Fruit fly (Drosophila melanogaster): ENCODE data around the gene CG10177.
A peak's percentile ranks its signal among the peaks of the same experiment; 100 is the strongest.

The CG10177 gene

dm6 chr3R:23522296-23522695, 913 bp upstream of the CG10177 start:
- TF ChIP-seq Dif (GFP tag; optimal IDR thresholded peaks at IDR 0.05; ENCODE audit: partially characterized antibody) (no peak), Vsx2 (GFP tag; optimal IDR thresholded peaks at IDR 0.05; ENCODE audit: partially characterized antibody) (no peak)

- TF ChIP-seq Dfd (GFP tag; optimal IDR thresholded peaks at IDR 0.05), result no peak
These were observed 1.8 kb downstream of the CG10177 start, which contains the start of gene Irk2 for dm6 chr3R:23519395-23520101. TSS of gene Irk2 (minus strand) at chr3R:23519445.

DNA sequence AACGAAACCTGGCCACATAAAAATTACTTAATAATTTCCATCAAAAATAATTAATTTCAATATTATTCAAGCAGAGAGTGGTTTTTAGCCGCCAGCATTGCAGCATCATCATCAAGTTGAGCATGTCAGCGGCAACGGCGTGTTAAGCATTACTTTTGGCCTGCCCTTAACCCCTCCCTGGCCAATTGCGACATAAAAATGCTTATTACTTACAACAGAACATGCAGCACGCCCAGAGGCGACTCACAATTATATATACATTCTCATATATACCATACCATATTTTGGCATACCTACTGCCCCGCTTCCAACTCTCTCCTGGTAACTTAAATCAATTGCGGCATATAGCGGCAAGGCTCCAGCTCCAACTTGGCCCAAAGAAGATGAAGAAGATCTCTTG, 10.0 kb downstream of the CG10177 start:
- peak; percentile 63 for TF ChIP-seq fru (GFP tag; optimal IDR thresholded peaks at IDR 0.05)
- no peak for TF ChIP-seq ey (GFP tag; optimal IDR thresholded peaks at IDR 0.05)
- TF ChIP-seq lola (GFP tag; optimal IDR thresholded peaks at IDR 0.05), result no peak
- no peak for TF ChIP-seq CrebA (GFP tag; optimal IDR thresholded peaks at IDR 0.05; ENCODE audit: borderline replicate concordance)

- TF ChIP-seq Dfd (GFP tag; optimal IDR thresholded peaks at IDR 0.05) (no peak), lola (GFP tag; optimal IDR thresholded peaks at IDR 0.05) (no peak), HLH106 (tag; optimal IDR thresholded peaks at IDR 0.05) (no peak), Sp1 (GFP tag; optimal IDR thresholded peaks at IDR 0.05) (no peak), Abd-B (GFP tag; optimal IDR thresholded peaks at IDR 0.05) (no peak), CrebA (GFP tag; optimal IDR thresholded peaks at IDR 0.05; ENCODE audit: borderline replicate concordance) (no peak), Dif (GFP tag; optimal IDR thresholded peaks at IDR 0.05; ENCODE audit: partially characterized antibody) (no peak), Hnf4 (GFP tag; optimal IDR thresholded peaks at IDR 0.05) (no peak), Hr78 (GFP tag; optimal IDR thresholded peaks at IDR 0.05) (no peak), jim (GFP tag; optimal IDR thresholded peaks at IDR 0.05) (no peak), CG32264 (GFP tag; optimal IDR thresholded peaks at IDR 0.05) (no peak), rgr (GFP tag; optimal IDR thresholded peaks at IDR 0.05) (no peak)
These were observed 11.9 kb downstream of the CG10177 start for dm6 chr3R:23509408-23509940.

DNA sequence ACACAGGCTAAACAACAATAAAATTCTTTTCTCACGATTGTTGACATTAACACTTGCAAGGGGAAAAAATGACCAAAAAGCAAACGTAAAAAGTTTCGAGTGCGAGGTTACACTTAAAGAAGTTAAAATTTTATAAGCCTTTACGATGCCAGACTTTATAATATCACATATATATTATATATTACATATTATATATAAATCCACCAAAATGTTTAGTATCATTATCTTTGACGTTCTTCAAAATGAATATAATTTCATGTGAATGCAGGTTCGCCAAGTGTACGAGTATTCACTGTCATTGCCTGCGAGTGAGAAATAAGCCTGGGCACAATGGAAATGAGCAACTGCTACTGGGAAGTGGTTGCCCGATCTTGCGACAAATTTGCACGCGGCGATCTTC, 13.1 kb downstream of the CG10177 start:
- TF ChIP-seq Sp1 (GFP tag; optimal IDR thresholded peaks at IDR 0.05) (peak; percentile 82), CG32264 (GFP tag; optimal IDR thresholded peaks at IDR 0.05) (no peak), OdsH (GFP tag; optimal IDR thresholded peaks at IDR 0.05) (peak; percentile 73), dl (GFP tag; optimal IDR thresholded peaks at IDR 0.05; ENCODE audit: insufficient read depth in 1 of 2, partially characterized antibody in 2 of 2) (no peak), br (GFP tag; optimal IDR thresholded peaks at IDR 0.05) (no peak), Mio (GFP tag; optimal IDR thresholded peaks at IDR 0.05) (no peak), CrebA (GFP tag; optimal IDR thresholded peaks at IDR 0.05; ENCODE audit: borderline replicate concordance) (no peak), Abd-B (GFP tag; optimal IDR thresholded peaks at IDR 0.05) (no peak), Dif (GFP tag; optimal IDR thresholded peaks at IDR 0.05; ENCODE audit: partially characterized antibody) (no peak), GATAd (GFP tag; optimal IDR thresholded peaks at IDR 0.05) (no peak), h (GFP tag; optimal IDR thresholded peaks at IDR 0.05) (peak; percentile 70), ey (GFP tag; optimal IDR thresholded peaks at IDR 0.05) (peak; percentile 15), lola (GFP tag; optimal IDR thresholded peaks at IDR 0.05) (no peak), tai (GFP tag; optimal IDR thresholded peaks at IDR 0.05) (no peak), N (GFP tag; optimal IDR thresholded peaks at IDR 0.05) (no peak), foxo (GFP tag; optimal IDR thresholded peaks at IDR 0.05) (peak in 1 of 2 experiments; percentile 57), usp (GFP tag; optimal IDR thresholded peaks at IDR 0.05) (no peak), woc (GFP tag; optimal IDR thresholded peaks at IDR 0.05) (peak; percentile 35), sv (GFP tag; optimal IDR thresholded peaks at IDR 0.05) (no peak), sage (GFP tag; optimal IDR thresholded peaks at IDR 0.05) (peak; percentile 40), brk (GFP tag; optimal IDR thresholded peaks at IDR 0.05) (peak; percentile 74), dmrt93B (GFP tag; optimal IDR thresholded peaks at IDR 0.05) (peak; percentile 56), Hr78 (GFP tag; optimal IDR thresholded peaks at IDR 0.05) (no peak), rgr (GFP tag; optimal IDR thresholded peaks at IDR 0.05) (peak; percentile 74), Rel (GFP tag; optimal IDR thresholded peaks at IDR 0.05) (no peak), Rel (tag; optimal IDR thresholded peaks at IDR 0.05) (no peak), Hr83 (GFP tag; optimal IDR thresholded peaks at IDR 0.05; ENCODE audit: poor library complexity, severe bottlenecking) (no peak), Jra (GFP tag; optimal IDR thresholded peaks at IDR 0.05) (no peak), CG9705 (GFP tag; optimal IDR thresholded peaks at IDR 0.05) (no peak), Myc (optimal IDR thresholded peaks at IDR 0.05) (no peak), fru (GFP tag; optimal IDR thresholded peaks at IDR 0.05) (peak; percentile 74), HLH106 (tag; optimal IDR thresholded peaks at IDR 0.05) (peak; percentile 72), Dfd (GFP tag; optimal IDR thresholded peaks at IDR 0.05) (no peak), pan (optimal IDR thresholded peaks at IDR 0.05) (no peak), dsf (GFP tag; optimal IDR thresholded peaks at IDR 0.05; ENCODE audit: borderline replicate concordance) (no peak), Hnf4 (GFP tag; optimal IDR thresholded peaks at IDR 0.05) (peak; percentile 24), Vsx2 (GFP tag; optimal IDR thresholded peaks at IDR 0.05; ENCODE audit: partially characterized antibody) (no peak), jim (GFP tag; optimal IDR thresholded peaks at IDR 0.05) (no peak)

Data from whole organism, wandering third instar larva.